Fruit fly (Drosophila melanogaster) whole organism, embryonic: ENCODE data around the gene CG13096.

Experiments used
- B-H2 ChIP-seq: fragments of 200-800 bp; sonication (Bioruptor generic); optimal IDR thresholded peaks from 2 replicates; lab custom pipeline; 2018; ENCODE audit warnings: missing biosample characterization, mild to moderate bottlenecking, missing genetic modification characterization
- BtbVII ChIP-seq: fragments of 200-800 bp; sonication (Bioruptor generic); optimal IDR thresholded peaks from 3 replicates; lab custom pipeline; 2017; ENCODE audit warnings: missing biosample characterization, mild to moderate bottlenecking, missing genetic modification characterization
- CG10366 ChIP-seq: fragments of 200-800 bp; sonication (Bioruptor generic); IDR thresholded peaks from 2 replicates; pipeline ENCODE4 v1.3.6; 2022; ENCODE audit warnings: missing biosample characterization, missing genetic modification characterization
- CG10979 ChIP-seq: fragments of 200-800 bp; sonication (Bioruptor generic); optimal IDR thresholded peaks from 2 replicates; lab custom pipeline; 2018; ENCODE audit warnings: missing biosample characterization, mild to moderate bottlenecking, missing genetic modification characterization, moderate library complexity
- CG11247 ChIP-seq: fragments of 200-800 bp; sonication (Bioruptor generic); IDR thresholded peaks from 2 replicates; pipeline ENCODE4 v1.3.6; 2022; ENCODE audit warnings: missing biosample characterization, missing genetic modification characterization
- CG11723 ChIP-seq: fragments of 200-800 bp; sonication (Bioruptor generic); optimal IDR thresholded peaks from 2 replicates; lab custom pipeline; 2017; ENCODE audit warnings: missing biosample characterization, mild to moderate bottlenecking, missing genetic modification characterization
- CG12659 ChIP-seq: fragments of 200-800 bp; sonication (Bioruptor generic); optimal IDR thresholded peaks from 3 replicates; lab custom pipeline; 2017; ENCODE audit warnings: mild to moderate bottlenecking, missing biosample characterization, missing genetic modification reagents, missing genetic modification characterization
- CG13287 ChIP-seq: fragments of 200-800 bp; sonication (Bioruptor generic); IDR thresholded peaks from 2 replicates; pipeline ENCODE4 v1.3.6; 2022; ENCODE audit warnings: missing biosample characterization, missing genetic modification characterization; ENCODE audit not compliant: partially characterized antibody
- CG14860 ChIP-seq: fragments of 200-800 bp; sonication (Bioruptor generic); IDR thresholded peaks from 3 replicates; pipeline ENCODE4 v1.3.6; 2022; ENCODE audit warnings: missing biosample characterization, missing genetic modification characterization; ENCODE audit not compliant: partially characterized antibody
- CG15514 ChIP-seq: fragments of 200-800 bp; sonication (Bioruptor generic); optimal IDR thresholded peaks from 3 replicates; lab custom pipeline; 2017; ENCODE audit warnings: missing biosample characterization, missing genetic modification characterization, mild to moderate bottlenecking, moderate library complexity, missing genetic modification reagents
- CG15696 ChIP-seq: fragments of 200-800 bp; sonication (Bioruptor generic); optimal IDR thresholded peaks from 2 replicates; lab custom pipeline; 2019; ENCODE audit warnings: missing biosample characterization, mild to moderate bottlenecking, missing genetic modification characterization, moderate library complexity
- CG1832 ChIP-seq: fragments of 200-800 bp; sonication (Bioruptor generic); optimal IDR thresholded peaks from 2 replicates; lab custom pipeline; 2017; ENCODE audit warnings: missing biosample characterization, mild to moderate bottlenecking, missing genetic modification characterization, inconsistent platforms
- CG2875 ChIP-seq: fragments of 200-800 bp; sonication (Bioruptor generic); optimal IDR thresholded peaks from 2 replicates; lab custom pipeline; 2017; ENCODE audit warnings: missing biosample characterization, mild to moderate bottlenecking, missing genetic modification characterization, missing genetic modification reagents
- CG31441 ChIP-seq: fragments of 200-800 bp; sonication (Bioruptor generic); IDR thresholded peaks from 2 replicates; pipeline ENCODE4 v1.3.6; 2022; ENCODE audit warnings: missing biosample characterization, missing genetic modification characterization
- CG3407 ChIP-seq: fragments of 200-800 bp; sonication (Bioruptor generic); optimal IDR thresholded peaks from 2 replicates; lab custom pipeline; 2018; ENCODE audit warnings: missing biosample characterization, mild to moderate bottlenecking, missing genetic modification characterization
- CG34224 ChIP-seq: fragments of 200-800 bp; sonication (Bioruptor generic); IDR thresholded peaks from 3 replicates; pipeline ENCODE4 v1.3.6; 2022; ENCODE audit warnings: missing biosample characterization, missing genetic modification characterization; ENCODE audit not compliant: partially characterized antibody
- CG4328 ChIP-seq: fragments of 200-800 bp; sonication (Bioruptor generic); optimal IDR thresholded peaks from 3 replicates; lab custom pipeline; 2017; ENCODE audit warnings: missing biosample characterization, missing genetic modification reagents, missing genetic modification characterization
- CG4820 ChIP-seq: fragments of 200-800 bp; sonication (Bioruptor generic); optimal IDR thresholded peaks from 3 replicates; lab custom pipeline; 2016; ENCODE audit warnings: missing biosample characterization, missing genetic modification characterization
- CG5180 ChIP-seq: fragments of 200-800 bp; sonication (Bioruptor generic); optimal IDR thresholded peaks from 3 replicates; lab custom pipeline; 2017; ENCODE audit warnings: missing biosample characterization, missing genetic modification characterization, mild to moderate bottlenecking, moderate library complexity, missing genetic modification reagents
- CG7556 ChIP-seq: fragments of 200-800 bp; sonication (Bioruptor generic); optimal IDR thresholded peaks from 2 replicates; lab custom pipeline; 2017; ENCODE audit warnings: missing biosample characterization, mild to moderate bottlenecking, missing genetic modification characterization
- CG7987 ChIP-seq: fragments of 200-800 bp; sonication (Bioruptor generic); optimal IDR thresholded peaks from 2 replicates; lab custom pipeline; 2018; ENCODE audit warnings: missing biosample characterization, mild to moderate bottlenecking, missing genetic modification characterization, moderate library complexity
- D19B ChIP-seq: fragments of 200-800 bp; sonication (Bioruptor generic); optimal IDR thresholded peaks from 2 replicates; lab custom pipeline; 2017; ENCODE audit warnings: missing biosample characterization, mild to moderate bottlenecking, missing genetic modification characterization
- E2f1 ChIP-seq: fragments of 200-800 bp; sonication (Bioruptor generic); IDR thresholded peaks from 2 replicates; pipeline ENCODE4 v1.3.6; 2022; ENCODE audit warnings: missing biosample characterization, missing genetic modification characterization
- ERR ChIP-seq: fragments of 200-800 bp; sonication (Bioruptor generic); optimal IDR thresholded peaks from 2 replicates; lab custom pipeline; 2016; ENCODE audit warnings: missing biosample characterization, missing genetic modification characterization
- Eip74EF ChIP-seq, 2 experiments: fragments of 200-800 bp in 1 of 2; fragments of >200 bp in 1 of 2; sonication (Bioruptor generic) in 1 of 2; optimal IDR thresholded peaks; 2 replicates each; lab custom pipeline; 2017 to 2019; ENCODE audit warnings: missing biosample characterization in 2 of 2, missing genetic modification characterization in 2 of 2, mild to moderate bottlenecking in 1 of 2, moderate library complexity in 1 of 2
- HmgD ChIP-seq: fragments of 200-800 bp; sonication (Bioruptor generic); optimal IDR thresholded peaks from 3 replicates; lab custom pipeline; 2016; ENCODE audit warnings: missing biosample characterization, missing genetic modification characterization
- Hr3 ChIP-seq: fragments of 200-800 bp; sonication (Bioruptor generic); optimal IDR thresholded peaks from 3 replicates; lab custom pipeline; 2016; ENCODE audit warnings: missing biosample characterization, missing genetic modification characterization
- Jarid2 ChIP-seq: fragments of 200-800 bp; sonication (Bioruptor generic); optimal IDR thresholded peaks from 3 replicates; lab custom pipeline; 2017; ENCODE audit warnings: mild to moderate bottlenecking, missing biosample characterization, missing genetic modification reagents, missing genetic modification characterization
- NK7.1 ChIP-seq: fragments of 200-800 bp; sonication (Bioruptor generic); optimal IDR thresholded peaks from 3 replicates; lab custom pipeline; 2016; ENCODE audit warnings: missing biosample characterization, missing genetic modification characterization
- Six4 ChIP-seq: fragments of 200-800 bp; sonication (Bioruptor generic); optimal IDR thresholded peaks from 2 replicates; lab custom pipeline; 2016; ENCODE audit warnings: missing biosample characterization, missing genetic modification characterization
- ap ChIP-seq: fragments of 200-800 bp; sonication (Bioruptor generic); IDR thresholded peaks from 2 replicates; pipeline ENCODE4 v1.3.6; 2022; ENCODE audit warnings: missing biosample characterization, missing genetic modification characterization
- ara ChIP-seq: fragments of 200-800 bp; sonication (Bioruptor generic); IDR thresholded peaks from 2 replicates; pipeline ENCODE4 v1.3.6; 2022; ENCODE audit warnings: missing biosample characterization, missing genetic modification characterization
- bsh ChIP-seq, 2 experiments: fragments of 200-800 bp; sonication (Bioruptor generic); optimal IDR thresholded peaks; 2 replicates each; lab custom pipeline; 2017 to 2018; ENCODE audit warnings: mild to moderate bottlenecking in 2 of 2, missing biosample characterization in 2 of 2, missing genetic modification characterization in 2 of 2, moderate library complexity in 1 of 2
- btn ChIP-seq: fragments of 200-800 bp; sonication (Bioruptor generic); optimal IDR thresholded peaks from 2 replicates; lab custom pipeline; 2016; ENCODE audit warnings: missing biosample characterization, missing genetic modification characterization
- chinmo ChIP-seq: fragments of 200-800 bp; sonication (Bioruptor generic); IDR thresholded peaks from 4 replicates; pipeline ENCODE4 v1.3.6; 2022; ENCODE audit warnings: missing biosample characterization, missing genetic modification characterization; ENCODE audit not compliant: partially characterized antibody
- danr ChIP-seq: fragments of 200-800 bp; sonication (Bioruptor generic); IDR thresholded peaks from 2 replicates; pipeline ENCODE4 v1.3.6; 2022; ENCODE audit warnings: missing biosample characterization, missing genetic modification characterization
- eve ChIP-seq, 2 experiments: fragments of >200 bp; optimal IDR thresholded peaks; 2 replicates each; lab custom pipeline; 2017; ENCODE audit warnings: missing biosample characterization in 2 of 2, missing genetic modification characterization in 2 of 2
- gem ChIP-seq: fragments of 200-800 bp; sonication (Bioruptor generic); optimal IDR thresholded peaks from 2 replicates; lab custom pipeline; 2019; ENCODE audit warnings: missing biosample characterization, mild to moderate bottlenecking, missing genetic modification characterization, moderate library complexity
- gt ChIP-seq: fragments of 200-800 bp; sonication (Bioruptor generic); IDR thresholded peaks from 2 replicates; pipeline ENCODE4 v1.3.6; 2022; ENCODE audit warnings: missing biosample characterization, missing genetic modification characterization
- h ChIP-seq: fragments of >200 bp; optimal IDR thresholded peaks from 2 replicates; lab custom pipeline; 2017
- hb ChIP-seq: fragments of 200-800 bp; sonication (Bioruptor generic); IDR thresholded peaks from 3 replicates; pipeline ENCODE4 v1.3.6; 2022; ENCODE audit warnings: missing biosample characterization, missing genetic modification characterization; ENCODE audit not compliant: partially characterized antibody
- inv ChIP-seq: fragments of 200-800 bp; sonication (Bioruptor generic); IDR thresholded peaks from 2 replicates; pipeline ENCODE4 v1.3.6; 2022; ENCODE audit warnings: missing biosample characterization, missing genetic modification characterization; ENCODE audit not compliant: partially characterized antibody
- jumu ChIP-seq: fragments of 200-800 bp; sonication (Bioruptor generic); optimal IDR thresholded peaks from 3 replicates; lab custom pipeline; 2016; ENCODE audit warnings: missing biosample characterization, missing genetic modification characterization
- mam ChIP-seq: fragments of 200-800 bp; sonication (Bioruptor generic); optimal IDR thresholded peaks from 3 replicates; lab custom pipeline; 2016; ENCODE audit warnings: missing biosample characterization, missing genetic modification characterization
- odd ChIP-seq: fragments of 200-800 bp; sonication (Bioruptor generic); optimal IDR thresholded peaks from 2 replicates; lab custom pipeline; 2017; ENCODE audit warnings: missing biosample characterization, mild to moderate bottlenecking, missing genetic modification characterization
- onecut ChIP-seq: fragments of 200-800 bp; sonication (Bioruptor generic); IDR thresholded peaks from 2 replicates; pipeline ENCODE4 v1.3.6; 2022; ENCODE audit warnings: missing biosample characterization, missing genetic modification characterization
- p53 ChIP-seq: fragments of 200-800 bp; sonication (Bioruptor generic); optimal IDR thresholded peaks from 2 replicates; lab custom pipeline; 2016; ENCODE audit warnings: missing biosample characterization, missing genetic modification characterization
- salm ChIP-seq: fragments of 200-800 bp; sonication (Bioruptor generic); optimal IDR thresholded peaks from 2 replicates; lab custom pipeline; 2018; ENCODE audit warnings: missing biosample characterization, mild to moderate bottlenecking, missing genetic modification characterization
- so ChIP-seq: fragments of 200-800 bp; sonication (Bioruptor generic); IDR thresholded peaks from 3 replicates; pipeline ENCODE4 v1.3.6; 2022; ENCODE audit warnings: missing biosample characterization, missing genetic modification characterization

CG13096 gene

dm6 chr2L:8481623-8482424 is 29.8 kb downstream of the CG13096 start, which contains the start of gene CG43796 (continued):
- TF ChIP-seq danr (GFP tag; lab: Robert Waterston, UW) (no peak), HmgD (no peak), ERR (GFP tag; lab: Kevin White, UChicago) (no peak), CG10366 (GFP tag; lab: Robert Waterston, UW) (no peak), NK7.1 (GFP tag; lab: Kevin White, UChicago) (no peak), h (no peak), gem (no peak), BtbVII (GFP tag; lab: Kevin White, UChicago) (no peak), CG15514 (GFP tag; lab: Kevin White, UChicago) (no peak), CG12659 (no peak), CG15696 (no peak), ap (GFP tag; lab: Robert Waterston, UW) (no peak), Jarid2 (no peak), E2f1 (GFP tag; lab: Robert Waterston, UW) (no peak), inv (GFP tag; lab: Robert Waterston, UW) (peak; percentile 43; the same call in 1 of the 2 replicates), jumu (GFP tag; lab: Kevin White, UChicago) (no peak), CG11723 (GFP tag; lab: Kevin White, UChicago) (no peak), eve (GFP tag; optimal IDR thresholded peaks at IDR 0.05; lab: Kevin White, UChicago) (no peak), CG7987 (GFP tag; lab: Kevin White, UChicago) (no peak), B-H2 (no peak), onecut (GFP tag; lab: Robert Waterston, UW) (no peak), CG5180 (no peak), Six4 (GFP tag; lab: Kevin White, UChicago) (no peak), odd (GFP tag; lab: Kevin White, UChicago) (no peak), hb (GFP tag; lab: Robert Waterston, UW) (0 out of 3 replicates have a peak, but pooled peaks have one; percentile 50), p53 (GFP tag; lab: Kevin White, UChicago) (no peak), chinmo (GFP tag; lab: Robert Waterston, UW) (no peak), CG34224 (GFP tag; lab: Robert Waterston, UW) (no peak), Eip74EF (GFP tag; optimal IDR thresholded peaks at IDR 0.05; lab: Kevin White, UChicago) (no peak), CG4328 (GFP tag; lab: Kevin White, UChicago) (no peak), salm (no peak), CG7556 (GFP tag; lab: Kevin White, UChicago) (no peak), Hr3 (no peak), mam (no peak), bsh (GFP tag; optimal IDR thresholded peaks at IDR 0.05; lab: Kevin White, UChicago) (no peak), CG1832 (no peak), CG31441 (GFP tag; lab: Robert Waterston, UW) (no peak), CG2875 (no peak), gt (GFP tag; lab: Robert Waterston, UW) (no peak), CG10979 (tag; lab: Kevin White, UChicago) (no peak), CG4820 (GFP tag; lab: Kevin White, UChicago) (no peak), D19B (GFP tag; lab: Kevin White, UChicago) (no peak), so (GFP tag; lab: Robert Waterston, UW) (no peak), btn (GFP tag; lab: Kevin White, UChicago) (no peak), CG13287 (peak; percentile 13; the same call in 1 of the 2 replicates), CG11247 (no peak), CG3407 (GFP tag; lab: Kevin White, UChicago) (no peak), CG14860 (GFP tag; lab: Robert Waterston, UW) (peak; percentile 60), ara (GFP tag; lab: Robert Waterston, UW) (no peak)
